Fruit fly (Drosophila melanogaster): ENCODE measurements around the gene Spn.

Spn gene

DNA sequence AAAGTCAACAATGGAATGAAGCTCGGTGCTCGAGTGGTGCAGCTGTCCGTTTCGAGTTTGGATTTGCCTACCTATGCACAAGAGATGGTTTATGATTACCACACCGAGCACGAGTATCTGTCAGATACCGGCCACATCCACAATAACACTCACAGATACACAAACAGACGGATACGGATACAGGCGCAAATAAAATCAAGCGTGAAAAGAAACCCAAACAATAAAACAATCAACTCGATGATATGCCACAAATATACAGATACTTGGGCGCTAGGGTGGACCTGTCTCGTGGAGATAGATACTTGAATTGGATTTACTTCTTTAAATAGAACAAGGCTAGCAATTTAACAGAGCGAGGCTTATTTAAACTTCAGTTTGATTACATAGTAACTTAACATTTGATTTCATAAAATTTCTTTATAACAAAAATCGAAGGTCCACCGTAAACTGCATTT lies 16.2 kb upstream of the Spn start (continued):
- TF ChIP-seq Opbp (GFP tag; IDR thresholded peaks at IDR 0.05; ENCODE audit: partially characterized antibody): no peak
- TF ChIP-seq Sin3A (optimal IDR thresholded peaks at IDR 0.05): no peak
- TF ChIP-seq Vsx1 (GFP tag; optimal IDR thresholded peaks at IDR 0.05): no peak
- TF ChIP-seq dan (GFP tag; IDR thresholded peaks at IDR 0.05): no peak
- TF ChIP-seq ham (GFP tag; IDR thresholded peaks at IDR 0.05): no peak
- no peak for TF ChIP-seq pros (GFP tag; optimal IDR thresholded peaks at IDR 0.05)
- TF ChIP-seq CG1792 (GFP tag; optimal IDR thresholded peaks at IDR 0.05): no peak
- TF ChIP-seq onecut (GFP tag; IDR thresholded peaks at IDR 0.05): no peak
- no peak for TF ChIP-seq tin (GFP tag; optimal IDR thresholded peaks at IDR 0.05)
- peak; percentile 75 for TF ChIP-seq Sox102F (GFP tag; optimal IDR thresholded peaks at IDR 0.05)
- TF ChIP-seq CG2875 (GFP tag; optimal IDR thresholded peaks at IDR 0.05): no peak
- TF ChIP-seq D19A (tag; optimal IDR thresholded peaks at IDR 0.05): peak; percentile 56
- no peak for TF ChIP-seq CG8290 (GFP tag; optimal IDR thresholded peaks at IDR 0.05)
- TF ChIP-seq CG8290 (tag; optimal IDR thresholded peaks at IDR 0.05): no peak
- TF ChIP-seq Blimp-1 (GFP tag; optimal IDR thresholded peaks at IDR 0.05): peak; percentile 68
- TF ChIP-seq Nf-YC (tag; optimal IDR thresholded peaks at IDR 0.05): no peak
- peak; percentile 54 for TF ChIP-seq salm (tag; optimal IDR thresholded peaks at IDR 0.05)
- no peak for TF ChIP-seq CG17328 (GFP tag; IDR thresholded peaks at IDR 0.05)
- TF ChIP-seq gfzf (GFP tag; optimal IDR thresholded peaks at IDR 0.05): no peak
- no peak for TF ChIP-seq CG7745 (tag; optimal IDR thresholded peaks at IDR 0.05)
- peak; percentile 71 for TF ChIP-seq lbe (GFP tag; optimal IDR thresholded peaks at IDR 0.05)
- TF ChIP-seq Mrtf (GFP tag; IDR thresholded peaks at IDR 0.05): no peak
- peak; percentile 9 for TF ChIP-seq CG9609 (GFP tag; optimal IDR thresholded peaks at IDR 0.05)
- TF ChIP-seq nmo (GFP tag; optimal IDR thresholded peaks at IDR 0.05): peak; percentile 6
- TF ChIP-seq HmgD (GFP tag; optimal IDR thresholded peaks at IDR 0.05): no peak
- TF ChIP-seq gce (GFP tag; IDR thresholded peaks at IDR 0.05): 0 out of 3 replicates have a peak, but pooled peaks have one; percentile 38
- peak; percentile 9 for TF ChIP-seq CG10654 (GFP tag; optimal IDR thresholded peaks at IDR 0.05)
- peak; percentile 59 for TF ChIP-seq CG12071 (GFP tag; optimal IDR thresholded peaks at IDR 0.05)
- TF ChIP-seq Bdp1 (GFP tag; optimal IDR thresholded peaks at IDR 0.05): no peak
- TF ChIP-seq ase (GFP tag; IDR thresholded peaks at IDR 0.05): peak; percentile 32; the same call in 1 of the 3 replicates
- no peak for TF ChIP-seq bowl (GFP tag; IDR thresholded peaks at IDR 0.05)
- TF ChIP-seq CG6272 (GFP tag; IDR thresholded peaks at IDR 0.05): no peak
- TF ChIP-seq H15 (GFP tag; IDR thresholded peaks at IDR 0.05): 0 out of 3 replicates have a peak, but pooled peaks have one; percentile 10
- TF ChIP-seq CG6689 (GFP tag; IDR thresholded peaks at IDR 0.05): no peak
- no peak for TF ChIP-seq dati (GFP tag; IDR thresholded peaks at IDR 0.05)
- no peak for TF ChIP-seq Tbp (GFP tag; optimal IDR thresholded peaks at IDR 0.05)
- no peak for TF ChIP-seq da (GFP tag; optimal IDR thresholded peaks at IDR 0.05)
- peak; percentile 14 for TF ChIP-seq Nf-YB (GFP tag; optimal IDR thresholded peaks at IDR 0.05)
- no peak for TF ChIP-seq knrl (GFP tag; IDR thresholded peaks at IDR 0.05; ENCODE audit: partially characterized antibody)
- TF ChIP-seq CG30403 (GFP tag; optimal IDR thresholded peaks at IDR 0.05): peak; percentile 36
- TF ChIP-seq CG4328 (GFP tag; optimal IDR thresholded peaks at IDR 0.05): no peak
- TF ChIP-seq CG32772 (GFP tag; IDR thresholded peaks at IDR 0.05): no peak
- TF ChIP-seq CG3726 (GFP tag; IDR thresholded peaks at IDR 0.05): no peak
- no peak for TF ChIP-seq cad (GFP tag; optimal IDR thresholded peaks at IDR 0.05)
- no peak for TF ChIP-seq Sry-β (GFP tag; optimal IDR thresholded peaks at IDR 0.05)
- peak; percentile 65; the same call in 1 of the 4 replicates for TF ChIP-seq chinmo (GFP tag; IDR thresholded peaks at IDR 0.05; ENCODE audit: partially characterized antibody)
- TF ChIP-seq nau (GFP tag; optimal IDR thresholded peaks at IDR 0.05): no peak
- TF ChIP-seq kay (GFP tag; optimal IDR thresholded peaks at IDR 0.05): no peak
- TF ChIP-seq eyg (GFP tag; optimal IDR thresholded peaks at IDR 0.05): no peak
- no peak for TF ChIP-seq E2f1 (GFP tag; IDR thresholded peaks at IDR 0.05)
- TF ChIP-seq vfl (GFP tag; optimal IDR thresholded peaks at IDR 0.05): no peak
- no peak for TF ChIP-seq NK7.1 (GFP tag; optimal IDR thresholded peaks at IDR 0.05)
- TF ChIP-seq CG16779 (GFP tag; IDR thresholded peaks at IDR 0.05): no peak
